Worm (Caenorhabditis elegans): Measurements from ENCODE around the gene cut-1.

cut-1 gene

ce11 chrII:11279971-11280370, 11.0 kb downstream of the cut-1 start (continued):
- TF ChIP-seq xbp-1 (tag; optimal IDR thresholded peaks at IDR 0.05) (no peak), ces-1 (GFP tag; optimal IDR thresholded peaks at IDR 0.05) (no peak), C34B4.2 (tag; optimal IDR thresholded peaks at IDR 0.05) (no peak), unc-86 (tag; optimal IDR thresholded peaks at IDR 0.05) (no peak), pqm-1 (tag; optimal IDR thresholded peaks at IDR 0.05) (no peak), rnt-1 (tag; optimal IDR thresholded peaks at IDR 0.05) (peak; percentile 14), lin-15B (tag; optimal IDR thresholded peaks at IDR 0.05) (no peak), lsy-2 (tag; optimal IDR thresholded peaks at IDR 0.05) (peak; percentile 12 to 45)

- peak; percentile 54 for TF ChIP-seq nhr-85 (tag)
- no peak for TF ChIP-seq snpc-4 (tag; optimal IDR thresholded peaks at IDR 0.05)
- no peak for TF ChIP-seq unc-62 (GFP tag; optimal IDR thresholded peaks at IDR 0.05)
- TF ChIP-seq unc-130 (tag; optimal IDR thresholded peaks at IDR 0.05), result peak; percentile 94
- TF ChIP-seq egl-27 (tag; optimal IDR thresholded peaks at IDR 0.05), result no peak
- peak; percentile 1 for TF ChIP-seq snu-23 (GFP tag; optimal IDR thresholded peaks at IDR 0.05)
- TF ChIP-seq nhr-19 (GFP tag; conservative IDR thresholded peaks at IDR 0.05), result 0 out of 2 replicates have a peak, but pooled peaks have one; percentile 12
- peak; percentile 22 for TF ChIP-seq nhr-71 (tag; optimal IDR thresholded peaks at IDR 0.05)
- peak; percentile 45 to 84 for TF ChIP-seq lsy-2 (tag; optimal IDR thresholded peaks at IDR 0.05)
- TF ChIP-seq rnt-1 (tag; optimal IDR thresholded peaks at IDR 0.05), result peak; percentile 54
Measured at ce11 chrII:11281177-11281576, 12.3 kb downstream of the cut-1 start.

- TF ChIP-seq lin-35 (GFP tag; optimal IDR thresholded peaks at IDR 0.05) (no peak), ceh-90 (tag; optimal IDR thresholded peaks at IDR 0.05) (no peak), nhr-71 (tag; optimal IDR thresholded peaks at IDR 0.05) (no peak), nhr-84 (tag; optimal IDR thresholded peaks at IDR 0.05) (no peak), fos-1 (tag; optimal IDR thresholded peaks at IDR 0.05) (no peak), ceh-82 (tag; optimal IDR thresholded peaks at IDR 0.05) (no peak), fkh-8 (tag; optimal IDR thresholded peaks at IDR 0.05) (no peak), unc-130 (tag; optimal IDR thresholded peaks at IDR 0.05) (no peak), nhr-19 (GFP tag; conservative IDR thresholded peaks at IDR 0.05) (no peak), zip-4 (GFP tag; optimal IDR thresholded peaks at IDR 0.05) (no peak), nhr-12 (tag; optimal IDR thresholded peaks at IDR 0.05) (no peak), sptf-1 (tag; optimal IDR thresholded peaks at IDR 0.05) (no peak), aly-2 (tag; optimal IDR thresholded peaks at IDR 0.05) (no peak), nhr-28 (tag; optimal IDR thresholded peaks at IDR 0.05) (no peak), isw-1 (GFP tag; IDR thresholded peaks at IDR 0.05) (no peak), nhr-90 (tag; optimal IDR thresholded peaks at IDR 0.05; ENCODE audit: poor library complexity) (no peak), ets-5 (GFP tag; IDR thresholded peaks at IDR 0.05) (no peak)
Measured at ce11 chrII:11281666-11282065, 12.7 kb downstream of the cut-1 start, which contains the start of gene unc-130. Gene unc-130, plus strand, starts transcription at chrII:11281966.

- TF ChIP-seq nhr-28 (tag; optimal IDR thresholded peaks at IDR 0.05), result no peak
- TF ChIP-seq tlp-1 (tag; optimal IDR thresholded peaks at IDR 0.05), result no peak
- no peak for TF ChIP-seq ama-1 (optimal IDR thresholded peaks at IDR 0.05)
- TF ChIP-seq unc-130 (tag; optimal IDR thresholded peaks at IDR 0.05), result peak; percentile 29
- TF ChIP-seq efl-1 (optimal IDR thresholded peaks at IDR 0.05), result no peak
- TF ChIP-seq efl-1 (GFP tag; optimal IDR thresholded peaks at IDR 0.05 in 1 of 2), result peak in 1 of 2 experiments; percentile 88
- no peak for TF ChIP-seq pax-3 (tag; optimal IDR thresholded peaks at IDR 0.05)
- no peak for TF ChIP-seq ceh-82 (tag; optimal IDR thresholded peaks at IDR 0.05)
- peak; percentile 44 for TF ChIP-seq rnt-1 (tag; optimal IDR thresholded peaks at IDR 0.05)
Measured at ce11 chrII:11283013-11283412, 14.1 kb downstream of the cut-1 start.

ce11 chrII:11283803-11284202, 14.9 kb downstream of the cut-1 start:
- no peak for TF ChIP-seq ceh-8 (GFP tag; optimal IDR thresholded peaks at IDR 0.05)
- peak; percentile 42 for TF ChIP-seq elt-2 (tag; optimal IDR thresholded peaks at IDR 0.05)
- TF ChIP-seq swsn-7 (tag; optimal IDR thresholded peaks at IDR 0.05), result no peak
- TF ChIP-seq fkh-4 (tag; optimal IDR thresholded peaks at IDR 0.05; ENCODE audit: borderline replicate concordance), result no peak
- peak; percentile 40 for TF ChIP-seq nhr-85 (tag)
- no peak for TF ChIP-seq mep-1 (tag; optimal IDR thresholded peaks at IDR 0.05)
